Worm (Caenorhabditis elegans): Measurements from ENCODE around the gene C05C10.7.

- TF ChIP-seq Y55F3AM.14 (GFP tag; optimal IDR thresholded peaks at IDR 0.05) (no peak), nhr-10 (tag; optimal IDR thresholded peaks at IDR 0.05) (no peak), unc-62 (GFP tag; optimal IDR thresholded peaks at IDR 0.05) (no peak), skn-1 (tag; optimal IDR thresholded peaks at IDR 0.05) (no peak), nhr-25 (tag; optimal IDR thresholded peaks at IDR 0.05) (no peak), fos-1 (tag; optimal IDR thresholded peaks at IDR 0.05) (peak; percentile 6)
Observed at ce11 chrII:9892409-9892808, 46.4 kb downstream of the C05C10.7 start, which contains the start of gene C08H9.16.
